Worm (Caenorhabditis elegans) whole organism, young adult: ENCODE data around the gene F49C12.11.

Source experiments
- B0035.1 ChIP-seq: sonication (generic microtip); optimal IDR thresholded peaks from 2 replicates; lab custom pipeline; 2016; ENCODE audit warnings: missing genetic modification characterization, mild to moderate bottlenecking, missing compliant biosample characterization, missing genotype, missing genetic modification reagents
- D2030.7 ChIP-seq: fragments of 200-800 bp; sonication (Bioruptor generic); IDR thresholded peaks from 2 replicates; pipeline ENCODE4 v1.3.6; 2022; ENCODE audit warnings: missing genetic modification reagents, missing genetic modification characterization, missing compliant biosample characterization
- F22D6.2 ChIP-seq: sonication (generic microtip); optimal IDR thresholded peaks from 2 replicates; lab custom pipeline; 2016; ENCODE audit warnings: mild to moderate bottlenecking, missing genetic modification characterization, missing compliant biosample characterization
- F49E8.2 ChIP-seq: sonication (generic microtip); optimal IDR thresholded peaks from 3 replicates; lab custom pipeline; 2017; ENCODE audit warnings: missing genetic modification characterization, mild to moderate bottlenecking, missing compliant biosample characterization, antibody characterized with exemption, moderate library complexity; ENCODE audit not compliant: insufficient read depth
- akir-1 ChIP-seq: fragments of 200-800 bp; sonication (Bioruptor generic); optimal IDR thresholded peaks from 2 replicates; lab custom pipeline; 2018; ENCODE audit warnings: mild to moderate bottlenecking, missing genetic modification characterization, moderate library complexity, missing compliant biosample characterization
- dox-1 ChIP-seq: fragments of 200-800 bp; sonication (Bioruptor generic); IDR thresholded peaks from 2 replicates; pipeline ENCODE4 v1.3.6; 2022; ENCODE audit warnings: missing genetic modification reagents, missing genetic modification characterization, missing compliant biosample characterization
- egl-44 ChIP-seq: fragments of 200-800 bp; sonication (Bioruptor generic); IDR thresholded peaks from 2 replicates; pipeline ENCODE4 v1.3.6; 2022; ENCODE audit warnings: missing genetic modification reagents, missing genetic modification characterization, missing compliant biosample characterization
- hsf-1 ChIP-seq: fragments of 200-800 bp; sonication (Bioruptor generic); IDR thresholded peaks from 2 replicates; pipeline ENCODE4 v1.3.6; 2022; ENCODE audit warnings: missing genetic modification reagents, missing genetic modification characterization, missing compliant biosample characterization
- nhr-120 ChIP-seq: fragments of 200-800 bp; sonication (Bioruptor generic); IDR thresholded peaks from 2 replicates; pipeline ENCODE4 v1.3.6; 2022; ENCODE audit warnings: missing genetic modification characterization, missing compliant biosample characterization
- sdz-38 ChIP-seq: sonication (generic microtip); optimal IDR thresholded peaks from 2 replicates; lab custom pipeline; 2016; ENCODE audit warnings: missing genotype, missing genetic modification characterization, missing compliant biosample characterization
- snpc-3.4 ChIP-seq: sonication (generic microtip); optimal IDR thresholded peaks from 2 replicates; lab custom pipeline; 2017; ENCODE audit warnings: missing genetic modification characterization, mild to moderate bottlenecking, missing compliant biosample characterization, antibody characterized with exemption, moderate library complexity, missing genotype, missing genetic modification reagents
- snpc-4 ChIP-seq, 5 experiments: fragments of 150-350 bp in 1 of 5; sonication (generic microtip) in 4 of 5; optimal IDR thresholded peaks; 2 replicates each; lab custom pipeline; 2014 to 2018; ENCODE audit warnings: missing genetic modification characterization in 5 of 5, missing biosample characterization in 3 of 5, antibody characterized with exemption in 2 of 5, mild to moderate bottlenecking in 2 of 5, missing compliant biosample characterization in 2 of 5, missing genotype in 2 of 5, moderate library complexity in 2 of 5, missing genetic modification reagents in 1 of 5
- sptf-2 ChIP-seq: fragments of 200-800 bp; sonication (Bioruptor generic); optimal IDR thresholded peaks from 2 replicates; lab custom pipeline; 2018; ENCODE audit warnings: mild to moderate bottlenecking, missing genetic modification characterization, missing compliant biosample characterization
- unc-62 ChIP-seq: fragments of 150-350 bp; optimal IDR thresholded peaks from 2 replicates; lab custom pipeline; 2014; ENCODE audit warnings: missing biosample characterization, missing genetic modification reagents, missing genetic modification characterization

DNA sequence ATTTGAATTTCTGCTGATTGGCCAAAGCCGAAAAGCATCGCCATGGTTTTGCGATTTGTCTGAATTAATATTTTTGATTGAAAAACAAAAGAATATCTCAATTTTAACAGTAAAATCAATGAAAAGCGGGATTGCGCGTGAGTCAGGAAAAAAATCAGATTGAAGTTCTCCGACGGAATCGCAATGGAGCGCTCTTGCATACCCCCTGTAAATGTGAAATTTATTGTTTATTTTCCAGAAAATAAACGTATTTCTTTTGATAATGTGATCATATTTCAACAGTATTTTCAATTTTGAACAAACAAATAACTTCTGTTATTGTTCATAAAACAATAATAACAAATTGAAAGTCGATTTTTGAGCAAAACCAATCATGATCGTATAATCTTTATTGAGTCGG, 22.4 kb downstream of the F49C12.11 start, which contains the start of gene vps-26:
- TF ChIP-seq sptf-2 (GFP tag; lab: Kevin White, UChicago), result no peak
- no peak for TF ChIP-seq unc-62 (GFP tag; lab: Kevin White, UChicago)
- no peak for TF ChIP-seq dox-1 (GFP tag; lab: Robert Waterston, UW)
- TF ChIP-seq egl-44 (GFP tag; lab: Robert Waterston, UW), result no peak
- TF ChIP-seq F49E8.2 (tag; lab: Kevin White, UChicago), result no peak
- no peak for TF ChIP-seq sdz-38
- no peak for TF ChIP-seq B0035.1
- no peak for TF ChIP-seq snpc-3.4 (tag; lab: Kevin White, UChicago)
- TF ChIP-seq akir-1, result no peak
- TF ChIP-seq snpc-4 (GFP tag; optimal IDR thresholded peaks at IDR 0.05; lab: Kevin White, UChicago), result no peak
- TF ChIP-seq snpc-4 (tag; optimal IDR thresholded peaks at IDR 0.05; lab: Kevin White, UChicago), result peak in 1 of 4 experiments; percentile 6
- TF ChIP-seq F22D6.2 (tag; lab: Kevin White, UChicago), result no peak
- TF ChIP-seq D2030.7, result no peak
- TF ChIP-seq nhr-120 (GFP tag; lab: Robert Waterston, UW), result no peak
- no peak for TF ChIP-seq hsf-1 (GFP tag; lab: Robert Waterston, UW)
